Worm (Caenorhabditis elegans) whole organism, late embryonic: Measurements from ENCODE around the gene slc-17.3.
A peak's percentile ranks its signal among the peaks of the same experiment; 100 is the strongest.

Experiments
- C08G9.2 ChIP-seq: sonication (generic microtip); optimal IDR thresholded peaks from 2 replicates; lab custom pipeline; 2016; ENCODE audit warnings: mild to moderate bottlenecking, missing genetic modification characterization, moderate library complexity, missing compliant biosample characterization
- C38D4.7 ChIP-seq: fragments of 200-800 bp; sonication (Bioruptor generic); optimal IDR thresholded peaks from 2 replicates; lab custom pipeline; 2018; ENCODE audit warnings: mild to moderate bottlenecking, missing genetic modification characterization, moderate library complexity, missing compliant biosample characterization
- K02D7.2 ChIP-seq: sonication (generic microtip); optimal IDR thresholded peaks from 2 replicates; lab custom pipeline; 2017; ENCODE audit warnings: mild to moderate bottlenecking, missing genetic modification characterization, missing compliant biosample characterization
- Y22D7AL.16 ChIP-seq: sonication (generic microtip); optimal IDR thresholded peaks from 2 replicates; lab custom pipeline; 2016; ENCODE audit warnings: missing genetic modification characterization, missing compliant biosample characterization
- ama-1 ChIP-seq: fragments of 150-350 bp; optimal IDR thresholded peaks from 2 replicates; lab custom pipeline; 2014
- ceh-14 ChIP-seq: sonication (generic microtip); optimal IDR thresholded peaks from 2 replicates; lab custom pipeline; 2016; ENCODE audit warnings: missing genotype, missing genetic modification characterization, missing compliant biosample characterization
- ceh-18 ChIP-seq: sonication (generic microtip); optimal IDR thresholded peaks from 2 replicates; lab custom pipeline; 2016; ENCODE audit warnings: missing genetic modification characterization, missing compliant biosample characterization
- ceh-19 ChIP-seq: fragments of 200-800 bp; sonication (Bioruptor generic); optimal IDR thresholded peaks from 2 replicates; lab custom pipeline; 2018; ENCODE audit warnings: mild to moderate bottlenecking, missing genetic modification characterization, missing compliant biosample characterization
- ceh-2 ChIP-seq: sonication (generic microtip); optimal IDR thresholded peaks from 2 replicates; lab custom pipeline; 2016; ENCODE audit warnings: missing genotype, missing genetic modification characterization, missing compliant biosample characterization
- ceh-22 ChIP-seq: sonication (generic microtip); optimal IDR thresholded peaks from 2 replicates; lab custom pipeline; 2017; ENCODE audit warnings: missing biosample characterization, missing genetic modification characterization
- ceh-31 ChIP-seq: sonication (generic microtip); optimal IDR thresholded peaks from 2 replicates; lab custom pipeline; 2016; ENCODE audit warnings: missing genetic modification characterization, missing compliant biosample characterization
- ceh-45 ChIP-seq: fragments of 200-800 bp; sonication (Bioruptor generic); IDR thresholded peaks from 2 replicates; pipeline ENCODE4 v1.3.6; 2022; ENCODE audit warnings: missing genetic modification reagents, missing genetic modification characterization, missing compliant biosample characterization
- ceh-9 ChIP-seq: sonication (generic microtip); optimal IDR thresholded peaks from 2 replicates; lab custom pipeline; 2016; ENCODE audit warnings: mild to moderate bottlenecking, missing genetic modification characterization, inconsistent platforms, missing compliant biosample characterization
- che-1 ChIP-seq: sonication (generic microtip); optimal IDR thresholded peaks from 2 replicates; lab custom pipeline; 2016; ENCODE audit warnings: mild to moderate bottlenecking, missing genetic modification characterization, missing compliant biosample characterization
- dmd-4 ChIP-seq: sonication (generic microtip); optimal IDR thresholded peaks from 2 replicates; lab custom pipeline; 2016; ENCODE audit warnings: borderline replicate concordance, missing genetic modification characterization, missing compliant biosample characterization
- elt-2 ChIP-seq: sonication (generic microtip); optimal IDR thresholded peaks from 2 replicates; lab custom pipeline; 2016; ENCODE audit warnings: missing genetic modification reagents, missing genetic modification characterization, missing compliant biosample characterization
- elt-4 ChIP-seq: sonication (generic microtip); optimal IDR thresholded peaks from 2 replicates; lab custom pipeline; 2016; ENCODE audit warnings: missing genetic modification characterization, missing compliant biosample characterization
- ets-4 ChIP-seq: sonication (generic microtip); optimal IDR thresholded peaks from 2 replicates; lab custom pipeline; 2016; ENCODE audit warnings: missing genetic modification characterization, missing compliant biosample characterization
- fax-1 ChIP-seq: sonication (generic microtip); optimal IDR thresholded peaks from 2 replicates; lab custom pipeline; 2016; ENCODE audit warnings: missing genotype, missing genetic modification characterization, missing compliant biosample characterization
- fkh-6 ChIP-seq: sonication (generic microtip); optimal IDR thresholded peaks from 2 replicates; lab custom pipeline; 2016; ENCODE audit warnings: missing genetic modification characterization, missing compliant biosample characterization
- gmeb-2 ChIP-seq: sonication (generic microtip); optimal IDR thresholded peaks from 2 replicates; lab custom pipeline; 2016; ENCODE audit warnings: missing genetic modification characterization, inconsistent platforms, missing compliant biosample characterization
- hlh-13 ChIP-seq: fragments of 200-800 bp; sonication (Bioruptor generic); optimal IDR thresholded peaks from 2 replicates; lab custom pipeline; 2018; ENCODE audit warnings: mild to moderate bottlenecking, missing genetic modification characterization, missing compliant biosample characterization
- hlh-30 ChIP-seq: sonication (generic microtip); optimal IDR thresholded peaks from 2 replicates; lab custom pipeline; 2017; ENCODE audit warnings: antibody characterized with exemption, missing genetic modification characterization, missing compliant biosample characterization; ENCODE audit not compliant: insufficient read depth
- hlh-6 ChIP-seq: sonication (generic microtip); optimal IDR thresholded peaks from 2 replicates; lab custom pipeline; 2016; ENCODE audit warnings: missing genotype, missing genetic modification characterization, missing compliant biosample characterization
- hlh-8 ChIP-seq: sonication (generic microtip); optimal IDR thresholded peaks from 2 replicates; lab custom pipeline; 2016; ENCODE audit warnings: missing genotype, missing genetic modification characterization, missing compliant biosample characterization
- lin-11 ChIP-seq: fragments of 200-800 bp; sonication (Bioruptor generic); optimal IDR thresholded peaks from 2 replicates; lab custom pipeline; 2018; ENCODE audit warnings: mild to moderate bottlenecking, missing genetic modification characterization, missing compliant biosample characterization
- mec-3 ChIP-seq: sonication (generic microtip); optimal IDR thresholded peaks from 2 replicates; lab custom pipeline; 2016; ENCODE audit warnings: borderline replicate concordance, missing genetic modification characterization, missing compliant biosample characterization
- nfya-1 ChIP-seq: sonication (generic microtip); optimal IDR thresholded peaks from 2 replicates; lab custom pipeline; 2017; ENCODE audit warnings: missing genetic modification characterization, mild to moderate bottlenecking, missing compliant biosample characterization, antibody characterized with exemption, moderate library complexity
- nhr-11 ChIP-seq: fragments of 150-350 bp; optimal IDR thresholded peaks from 2 replicates; lab custom pipeline; 2014; ENCODE audit warnings: missing biosample characterization, missing genetic modification characterization
- nhr-232 ChIP-seq: sonication (generic microtip); optimal IDR thresholded peaks from 2 replicates; lab custom pipeline; 2016; ENCODE audit warnings: missing genetic modification characterization, missing compliant biosample characterization
- npax-4 ChIP-seq: sonication (generic microtip); optimal IDR thresholded peaks from 2 replicates; lab custom pipeline; 2016; ENCODE audit warnings: missing genetic modification characterization, missing compliant biosample characterization
- pat-9 ChIP-seq: fragments of 200-800 bp; sonication (Bioruptor generic); optimal IDR thresholded peaks from 2 replicates; lab custom pipeline; 2018; ENCODE audit warnings: mild to moderate bottlenecking, missing genetic modification characterization, moderate library complexity, missing compliant biosample characterization
- pax-1 ChIP-seq: fragments of 150-350 bp; optimal IDR thresholded peaks from 2 replicates; lab custom pipeline; 2014; ENCODE audit warnings: missing biosample characterization, missing genetic modification characterization
- pqm-1 ChIP-seq: sonication (generic microtip); optimal IDR thresholded peaks from 2 replicates; lab custom pipeline; 2016; ENCODE audit warnings: missing genetic modification characterization, missing compliant biosample characterization
- pros-1 ChIP-seq: fragments of 150-350 bp; optimal IDR thresholded peaks from 2 replicates; lab custom pipeline; 2014; ENCODE audit warnings: missing biosample characterization, missing genetic modification reagents, missing genetic modification characterization
- sdc-2 ChIP-seq: sonication (generic microtip); optimal IDR thresholded peaks from 2 replicates; lab custom pipeline; 2016; ENCODE audit warnings: missing genotype, missing genetic modification characterization, missing compliant biosample characterization
- tbx-2 ChIP-seq: sonication (generic microtip); optimal IDR thresholded peaks from 2 replicates; lab custom pipeline; 2016; ENCODE audit warnings: missing genetic modification characterization, missing compliant biosample characterization
- tbx-7 ChIP-seq: sonication (generic microtip); optimal IDR thresholded peaks from 2 replicates; lab custom pipeline; 2016; ENCODE audit warnings: missing genotype, missing genetic modification characterization, missing compliant biosample characterization
- unc-42 ChIP-seq: sonication (generic microtip); optimal IDR thresholded peaks from 2 replicates; lab custom pipeline; 2016; ENCODE audit warnings: missing genotype, missing genetic modification characterization, missing compliant biosample characterization
- unc-55 ChIP-seq: sonication (generic microtip); optimal IDR thresholded peaks from 2 replicates; lab custom pipeline; 2017; ENCODE audit warnings: missing biosample characterization, missing genetic modification reagents, missing genetic modification characterization
- unc-86 ChIP-seq: sonication (generic microtip); optimal IDR thresholded peaks from 2 replicates; lab custom pipeline; 2016; ENCODE audit warnings: missing genetic modification characterization, missing compliant biosample characterization
- zip-5 ChIP-seq: sonication (generic microtip); optimal IDR thresholded peaks from 2 replicates; lab custom pipeline; 2016; ENCODE audit warnings: missing genetic modification characterization, missing compliant biosample characterization
- ztf-16 ChIP-seq: sonication (generic microtip); optimal IDR thresholded peaks from 2 replicates; lab custom pipeline; 2017; ENCODE audit warnings: missing genetic modification characterization, missing compliant biosample characterization

The slc-17.3 gene

DNA sequence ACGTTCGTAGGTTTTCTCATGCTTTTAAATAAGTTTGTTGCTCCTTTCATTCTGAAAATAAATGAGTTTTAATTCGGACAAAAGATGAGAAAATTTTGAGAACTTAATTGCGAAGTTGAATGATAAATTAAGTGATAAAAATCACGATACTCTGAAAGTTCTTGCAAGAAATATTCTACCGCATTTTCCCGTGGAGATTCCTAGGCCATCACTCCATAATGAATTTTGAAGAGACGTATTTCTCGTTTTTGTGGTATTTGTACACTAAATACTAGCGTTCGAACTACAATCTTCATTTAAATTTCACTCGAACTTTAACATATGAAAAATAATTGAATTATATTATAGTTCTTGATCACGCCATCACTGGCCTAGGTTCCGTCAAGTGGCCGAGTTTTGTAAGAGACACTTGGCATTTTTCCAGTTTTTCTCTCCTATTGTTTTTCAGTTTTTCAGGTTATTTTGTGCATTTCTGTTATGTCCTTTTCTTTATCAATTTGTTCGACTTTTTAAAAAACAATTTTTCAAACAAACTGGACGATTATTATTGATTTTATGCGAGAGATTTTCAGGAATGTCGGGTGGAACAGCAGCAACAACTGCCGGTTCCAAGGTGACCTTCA, 6.6 kb downstream of the slc-17.3 start, which contains the start of the genes coq-5 and ufm-1:
Gene coq-5 (minus strand): TSS at position 51 of the 623 bp plus-strand sequence.
Gene ufm-1 (plus strand): TSS at position 573 of the 623 bp plus-strand sequence.
- peak; percentile 14 for TF ChIP-seq ceh-14 (tag; lab: Kevin White, UChicago)
- peak; percentile 69 for TF ChIP-seq ceh-2 (tag; lab: Kevin White, UChicago)
- TF ChIP-seq C08G9.2 (tag; lab: Kevin White, UChicago) = peak; percentile 73
- TF ChIP-seq nfya-1 (tag; lab: Kevin White, UChicago) = no peak
- TF ChIP-seq fkh-6 (tag; lab: Kevin White, UChicago) = no peak
- TF ChIP-seq elt-4 (tag; lab: Kevin White, UChicago) = no peak
- no peak for TF ChIP-seq npax-4 (tag; lab: Kevin White, UChicago)
- TF ChIP-seq hlh-13 = no peak
- TF ChIP-seq Y22D7AL.16 (tag; lab: Kevin White, UChicago) = no peak
- peak; percentile 11 for TF ChIP-seq unc-42 (tag; lab: Kevin White, UChicago)
- peak; percentile 49 for TF ChIP-seq ets-4
- TF ChIP-seq fax-1 (tag; lab: Kevin White, UChicago) = peak; percentile 0
- peak; percentile 31 for TF ChIP-seq elt-2 (tag; lab: Kevin White, UChicago)
- TF ChIP-seq ceh-31 (tag; lab: Kevin White, UChicago) = peak; percentile 77
- peak; percentile 33 for TF ChIP-seq pqm-1 (tag; lab: Kevin White, UChicago)
- peak; percentile 47 for TF ChIP-seq zip-5
- peak; percentile 14 for TF ChIP-seq tbx-2 (tag; lab: Kevin White, UChicago)
- TF ChIP-seq sdc-2 (tag; lab: Kevin White, UChicago) = no peak
- peak; percentile 1 for TF ChIP-seq hlh-8 (tag; lab: Kevin White, UChicago)
- peak; percentile 42 for TF ChIP-seq tbx-7 (tag; lab: Kevin White, UChicago)
- TF ChIP-seq, all 69 proteins: peak for 13

DNA sequence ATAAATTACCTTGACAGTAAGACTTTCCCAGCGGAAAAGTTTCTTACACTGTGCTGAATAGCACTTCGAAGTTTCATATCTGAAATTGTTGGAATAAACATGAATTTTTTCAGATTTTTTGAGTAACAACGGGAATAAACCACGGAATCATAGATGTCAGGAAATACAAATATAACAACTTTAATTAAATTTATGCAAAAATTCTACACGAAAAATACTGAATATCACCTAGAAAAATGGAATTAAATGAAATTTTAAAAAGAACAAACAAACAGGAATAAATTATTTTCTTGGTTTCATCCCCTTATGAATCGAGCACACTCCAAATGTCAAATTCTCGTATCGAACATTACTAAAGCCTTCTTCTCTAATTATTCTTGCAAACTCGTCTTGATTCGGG, 7.9 kb downstream of the slc-17.3 start, which contains the start of gene tag-307:
Gene tag-307 (minus strand): TSS at position 101 of the 400 bp plus-strand sequence.
- TF ChIP-seq fax-1 (tag; lab: Kevin White, UChicago) (no peak), lin-11 (tag; lab: Kevin White, UChicago) (no peak), nfya-1 (tag; lab: Kevin White, UChicago) (no peak), ztf-16 (tag; lab: Kevin White, UChicago) (no peak), ceh-45 (GFP tag; lab: Robert Waterston, UW) (no peak), Y22D7AL.16 (tag; lab: Kevin White, UChicago) (no peak), hlh-6 (tag; lab: Kevin White, UChicago) (no peak)

DNA sequence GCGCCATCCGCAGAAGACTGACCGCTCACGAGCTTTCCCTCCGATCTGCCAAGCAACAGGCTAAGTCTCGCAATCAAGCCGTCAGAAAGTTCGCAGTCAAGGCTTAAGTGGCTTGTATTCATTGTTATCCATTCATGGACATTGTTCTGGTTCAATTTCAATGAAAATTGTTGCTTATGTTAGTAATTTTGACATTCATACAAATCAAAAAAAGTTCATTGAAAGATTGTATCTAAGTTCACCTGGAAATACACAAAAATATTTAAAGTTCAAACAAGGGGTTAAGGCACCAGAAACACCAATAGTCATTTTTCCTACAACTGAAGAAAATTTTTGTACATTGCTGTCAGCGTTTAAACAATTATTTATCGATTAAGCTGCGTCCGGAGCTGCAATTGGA, 9.6 kb downstream of the slc-17.3 start:
- TF ChIP-seq mec-3 (tag; lab: Kevin White, UChicago) (no peak), fkh-6 (tag; lab: Kevin White, UChicago) (no peak), ceh-18 (no peak), ceh-14 (tag; lab: Kevin White, UChicago) (no peak), ceh-22 (no peak), nfya-1 (tag; lab: Kevin White, UChicago) (no peak), nhr-232 (tag; lab: Kevin White, UChicago) (no peak), ceh-19 (GFP tag; lab: Kevin White, UChicago) (no peak), ama-1 (no peak), K02D7.2 (no peak), sdc-2 (tag; lab: Kevin White, UChicago) (no peak), unc-86 (no peak), tbx-7 (tag; lab: Kevin White, UChicago) (no peak), hlh-30 (no peak), nhr-11 (tag; lab: Kevin White, UChicago) (no peak)

DNA sequence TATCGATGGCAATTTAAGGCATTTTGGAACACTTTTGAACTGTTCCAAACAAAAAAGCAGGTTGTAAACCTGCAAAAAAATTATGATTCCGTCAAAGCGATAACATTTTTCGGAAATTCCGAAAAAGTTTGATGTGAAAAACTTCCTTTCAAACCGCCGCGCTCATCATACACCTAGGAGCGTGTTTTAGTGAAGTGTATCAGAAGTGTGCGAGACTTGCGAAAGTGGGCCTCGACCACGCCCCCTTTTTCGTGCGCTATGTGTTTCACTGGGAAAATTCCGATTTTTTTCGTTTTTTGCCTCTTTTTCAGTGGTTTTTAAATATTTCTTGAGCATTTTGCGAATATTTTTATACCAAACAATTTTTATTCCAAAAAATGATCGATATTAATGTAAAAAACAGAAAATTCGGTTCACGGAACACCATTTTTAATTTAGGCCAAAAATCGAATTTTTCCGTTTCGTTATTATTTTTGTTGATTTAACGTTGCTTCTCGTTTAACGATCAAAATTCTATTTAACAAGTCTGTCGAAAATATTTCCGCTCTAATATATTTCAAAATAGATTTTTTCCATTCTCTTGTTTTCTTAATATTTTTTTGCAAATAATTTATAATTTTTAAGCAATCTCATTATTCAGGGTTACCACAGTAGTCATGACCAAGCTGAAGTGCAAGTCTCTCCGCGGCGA, 10.4 kb downstream of the slc-17.3 start, which contains the start of gene rpl-35:
Gene rpl-35 (plus strand): TSS at position 641 of the 691 bp plus-strand sequence.
- peak; percentile 98 for TF ChIP-seq ceh-31 (tag; lab: Kevin White, UChicago)
- TF ChIP-seq ceh-45 (GFP tag; lab: Robert Waterston, UW) = peak; percentile 83
- TF ChIP-seq gmeb-2 = peak; percentile 78
- TF ChIP-seq ceh-2 (tag; lab: Kevin White, UChicago) = peak; percentile 81
- peak; percentile 68 for TF ChIP-seq dmd-4 (tag; lab: Kevin White, UChicago)
- TF ChIP-seq unc-55 (GFP tag; lab: Kevin White, UChicago) = peak; percentile 83
- no peak for TF ChIP-seq ceh-9
- TF ChIP-seq pros-1 (tag; lab: Kevin White, UChicago) = peak; percentile 91
- TF ChIP-seq ama-1 = no peak
- peak; percentile 75 for TF ChIP-seq tbx-7 (tag; lab: Kevin White, UChicago)
- peak; percentile 97 for TF ChIP-seq ceh-14 (tag; lab: Kevin White, UChicago)
- TF ChIP-seq lin-11 (tag; lab: Kevin White, UChicago) = peak; percentile 53
- TF ChIP-seq elt-2 (tag; lab: Kevin White, UChicago) = peak; percentile 96
- TF ChIP-seq fkh-6 (tag; lab: Kevin White, UChicago) = no peak
- TF ChIP-seq pax-1 (tag; lab: Kevin White, UChicago) = peak; percentile 89
- peak; percentile 100 for TF ChIP-seq ceh-18
- peak; percentile 62 for TF ChIP-seq che-1
- peak; percentile 86 for TF ChIP-seq pat-9 (tag; lab: Kevin White, UChicago)
- peak; percentile 38 for TF ChIP-seq C38D4.7 (GFP tag; lab: Kevin White, UChicago)
